Worm (Caenorhabditis elegans) whole organism, L2 larva: ENCODE data around the gene yap-1.

ENCODE experiments used
- aly-2 ChIP-seq: fragments of 150-350 bp; optimal IDR thresholded peaks from 2 replicates; lab custom pipeline; 2014; ENCODE audit warnings: missing biosample characterization, missing genetic modification characterization
- ceh-16 ChIP-seq: fragments of 150-350 bp; optimal IDR thresholded peaks from 2 replicates; lab custom pipeline; 2014; ENCODE audit warnings: missing biosample characterization, missing genetic modification characterization
- egl-27 ChIP-seq: sonication (generic microtip); optimal IDR thresholded peaks from 3 replicates; lab custom pipeline; 2017; ENCODE audit warnings: missing biosample characterization, missing genetic modification reagents, missing genetic modification characterization
- elt-3 ChIP-seq: sonication (generic microtip); optimal IDR thresholded peaks from 2 replicates; lab custom pipeline; 2017; ENCODE audit warnings: missing biosample characterization, missing genetic modification characterization
- lin-11 ChIP-seq: fragments of 150-350 bp; sonication (generic microtip); optimal IDR thresholded peaks from 2 replicates; lab custom pipeline; 2014; ENCODE audit warnings: missing biosample characterization, missing genetic modification characterization, inconsistent platforms, mixed read lengths
- nhr-11 ChIP-seq: fragments of 150-350 bp; optimal IDR thresholded peaks from 2 replicates; lab custom pipeline; 2014; ENCODE audit warnings: missing biosample characterization, missing genetic modification characterization
- nhr-23 ChIP-seq: fragments of 150-350 bp; optimal IDR thresholded peaks from 2 replicates; lab custom pipeline; 2014; ENCODE audit warnings: missing biosample characterization, missing genetic modification reagents, missing genetic modification characterization
- nhr-237 ChIP-seq: fragments of 150-350 bp; optimal IDR thresholded peaks from 2 replicates; lab custom pipeline; 2014; ENCODE audit warnings: missing biosample characterization, missing genetic modification characterization
- nhr-77 ChIP-seq: fragments of 150-350 bp; optimal IDR thresholded peaks from 2 replicates; lab custom pipeline; 2014; ENCODE audit warnings: missing biosample characterization, missing genetic modification characterization
- skn-1 ChIP-seq: sonication (generic microtip); optimal IDR thresholded peaks from 2 replicates; lab custom pipeline; 2017; ENCODE audit warnings: missing biosample characterization, missing genetic modification characterization
- snpc-4 ChIP-seq: fragments of 150-350 bp; optimal IDR thresholded peaks from 2 replicates; lab custom pipeline; 2014; ENCODE audit warnings: missing biosample characterization, missing genetic modification characterization
- unc-39 ChIP-seq: fragments of 150-350 bp; optimal IDR thresholded peaks from 2 replicates; lab custom pipeline; 2014; ENCODE audit warnings: missing biosample characterization, missing genetic modification characterization
- zag-1 ChIP-seq: fragments of 150-350 bp; optimal IDR thresholded peaks from 2 replicates; lab custom pipeline; 2014; ENCODE audit warnings: missing biosample characterization, missing genetic modification characterization
- ztf-4 ChIP-seq: fragments of 150-350 bp; optimal IDR thresholded peaks from 2 replicates; lab custom pipeline; 2014; ENCODE audit warnings: missing biosample characterization, missing genetic modification characterization

ce11 chrX:10679193-10679592 is 12.6 kb upstream of the yap-1 start:
- TF ChIP-seq ceh-16 (tag; lab: Kevin White, UChicago) (no peak), snpc-4 (tag; lab: Kevin White, UChicago) (no peak), nhr-237 (tag; lab: Kevin White, UChicago) (no peak), nhr-23 (tag; lab: Kevin White, UChicago) (no peak), zag-1 (tag; lab: Kevin White, UChicago) (no peak), nhr-77 (tag; lab: Kevin White, UChicago) (no peak), egl-27 (tag; lab: Kevin White, UChicago) (no peak), skn-1 (no peak), lin-11 (tag; lab: Kevin White, UChicago) (no peak), ztf-4 (no peak), aly-2 (no peak), elt-3 (no peak), nhr-11 (no peak), unc-39 (tag; lab: Kevin White, UChicago) (no peak)
